Fruit fly (Drosophila melanogaster) whole organism, embryonic: Measurements from ENCODE around the gene Ctr1A.

Source experiments
- B-H1 ChIP-seq: fragments of 200-800 bp; sonication (Bioruptor generic); IDR thresholded peaks from 3 replicates; pipeline ENCODE4 v1.3.6; 2022; ENCODE audit warnings: missing biosample characterization, missing genetic modification characterization
- Bdp1 ChIP-seq: fragments of 200-800 bp; sonication (Bioruptor generic); optimal IDR thresholded peaks from 3 replicates; lab custom pipeline; 2016; ENCODE audit warnings: missing biosample characterization, missing genetic modification characterization
- Blimp-1 ChIP-seq: fragments of 200-800 bp; sonication (Bioruptor generic); optimal IDR thresholded peaks from 3 replicates; lab custom pipeline; 2018; ENCODE audit warnings: missing biosample characterization, missing genetic modification characterization, mild to moderate bottlenecking, moderate library complexity, missing genetic modification reagents
- CG10147 ChIP-seq: fragments of 200-800 bp; sonication (Bioruptor generic); optimal IDR thresholded peaks from 2 replicates; lab custom pipeline; 2019; ENCODE audit warnings: missing biosample characterization, mild to moderate bottlenecking, missing genetic modification characterization, moderate library complexity
- CG10654 ChIP-seq: fragments of 200-800 bp; sonication (Bioruptor generic); optimal IDR thresholded peaks from 2 replicates; lab custom pipeline; 2016; ENCODE audit warnings: missing biosample characterization, missing genetic modification characterization
- CG11695 ChIP-seq: fragments of 200-800 bp; sonication (Bioruptor generic); IDR thresholded peaks from 3 replicates; pipeline ENCODE4 v1.3.6; 2022; ENCODE audit warnings: missing biosample characterization, missing genetic modification characterization
- CG12155 ChIP-seq: fragments of 200-800 bp; sonication (Bioruptor generic); optimal IDR thresholded peaks from 3 replicates; lab custom pipeline; 2016; ENCODE audit warnings: missing biosample characterization, missing genetic modification characterization
- CG12236 ChIP-seq: fragments of 200-800 bp; sonication (Bioruptor generic); optimal IDR thresholded peaks from 2 replicates; lab custom pipeline; 2016; ENCODE audit warnings: missing biosample characterization, missing genetic modification characterization
- CG12299 ChIP-seq: fragments of 200-800 bp; sonication (Bioruptor generic); optimal IDR thresholded peaks from 2 replicates; lab custom pipeline; 2018; ENCODE audit warnings: missing biosample characterization, mild to moderate bottlenecking, missing genetic modification characterization
- CG13296 ChIP-seq: fragments of 200-800 bp; sonication (Bioruptor generic); optimal IDR thresholded peaks from 3 replicates; lab custom pipeline; 2018; ENCODE audit warnings: missing biosample characterization, mild to moderate bottlenecking, missing genetic modification characterization
- CG13624 ChIP-seq: fragments of 200-800 bp; sonication (Bioruptor generic); optimal IDR thresholded peaks from 2 replicates; lab custom pipeline; 2016; ENCODE audit warnings: missing biosample characterization, missing genetic modification characterization
- CG14965 ChIP-seq: fragments of 200-800 bp; sonication (Bioruptor generic); optimal IDR thresholded peaks from 2 replicates; lab custom pipeline; 2016; ENCODE audit warnings: missing biosample characterization, missing genetic modification characterization, borderline replicate concordance
- CG17186 ChIP-seq: fragments of 200-800 bp; sonication (Bioruptor generic); optimal IDR thresholded peaks from 3 replicates; lab custom pipeline; 2017; ENCODE audit warnings: missing biosample characterization, missing genetic modification reagents, missing genetic modification characterization
- CG17359 ChIP-seq: fragments of 200-800 bp; sonication (Bioruptor generic); optimal IDR thresholded peaks from 3 replicates; lab custom pipeline; 2018; ENCODE audit warnings: missing biosample characterization, mild to moderate bottlenecking, missing genetic modification characterization, moderate library complexity
- CG17802 ChIP-seq: fragments of 200-800 bp; sonication (Bioruptor generic); optimal IDR thresholded peaks from 2 replicates; lab custom pipeline; 2018; ENCODE audit warnings: missing biosample characterization, mild to moderate bottlenecking, missing genetic modification characterization, moderate library complexity
- CG18011 ChIP-seq: fragments of 200-800 bp; sonication (Bioruptor generic); optimal IDR thresholded peaks from 2 replicates; lab custom pipeline; 2017; ENCODE audit warnings: missing biosample characterization, missing genetic modification characterization, mild to moderate bottlenecking, moderate library complexity, missing genotype
- CG6854 ChIP-seq: fragments of 200-800 bp; sonication (Bioruptor generic); optimal IDR thresholded peaks from 3 replicates; lab custom pipeline; 2017; ENCODE audit warnings: missing biosample characterization, mild to moderate bottlenecking, missing genetic modification characterization
- CG7786 ChIP-seq: fragments of 200-800 bp; sonication (Bioruptor generic); optimal IDR thresholded peaks from 2 replicates; lab custom pipeline; 2016; ENCODE audit warnings: missing biosample characterization, missing genetic modification characterization
- CG7928 ChIP-seq: fragments of 200-800 bp; sonication (Bioruptor generic); optimal IDR thresholded peaks from 2 replicates; lab custom pipeline; 2017; ENCODE audit warnings: missing biosample characterization, mild to moderate bottlenecking, missing genetic modification characterization
- CG7963 ChIP-seq: fragments of 200-800 bp; sonication (Bioruptor generic); IDR thresholded peaks from 3 replicates; pipeline ENCODE4 v1.3.6; 2022; ENCODE audit warnings: missing biosample characterization, missing genetic modification characterization; ENCODE audit not compliant: partially characterized antibody
- CTCF ChIP-seq: fragments of 200-800 bp; sonication (Bioruptor generic); optimal IDR thresholded peaks from 2 replicates; lab custom pipeline; 2017; ENCODE audit warnings: missing biosample characterization, mild to moderate bottlenecking, missing genetic modification characterization, moderate library complexity
- Chrac-16 ChIP-seq: fragments of 200-800 bp; sonication (Bioruptor generic); optimal IDR thresholded peaks from 3 replicates; lab custom pipeline; 2016; ENCODE audit warnings: missing biosample characterization, missing genetic modification characterization
- D19B ChIP-seq: fragments of 200-800 bp; sonication (Bioruptor generic); optimal IDR thresholded peaks from 2 replicates; lab custom pipeline; 2017; ENCODE audit warnings: missing biosample characterization, mild to moderate bottlenecking, missing genetic modification characterization
- H2.0 ChIP-seq: fragments of 200-800 bp; sonication (Bioruptor generic); IDR thresholded peaks from 2 replicates; pipeline ENCODE4 v1.3.6; 2022; ENCODE audit warnings: missing biosample characterization, missing genetic modification characterization
- HmgZ ChIP-seq: fragments of 200-800 bp; sonication (Bioruptor generic); optimal IDR thresholded peaks from 2 replicates; lab custom pipeline; 2018; ENCODE audit warnings: missing biosample characterization, mild to moderate bottlenecking, missing genetic modification characterization
- Hr51 ChIP-seq, 2 experiments: fragments of 200-800 bp; sonication (Bioruptor generic); optimal IDR thresholded peaks; 2 replicates in 1 of 2; 3 replicates in 1 of 2; lab custom pipeline; 2016 to 2018; ENCODE audit warnings: missing biosample characterization in 2 of 2, missing genetic modification characterization in 2 of 2, mild to moderate bottlenecking in 1 of 2, moderate library complexity in 1 of 2
- Nf-YC ChIP-seq: fragments of 200-800 bp; optimal IDR thresholded peaks from 3 replicates; lab custom pipeline; 2019; ENCODE audit warnings: missing biosample characterization, mild to moderate bottlenecking, missing genetic modification characterization, moderate library complexity
- Six4 ChIP-seq: fragments of 200-800 bp; sonication (Bioruptor generic); optimal IDR thresholded peaks from 2 replicates; lab custom pipeline; 2016; ENCODE audit warnings: missing biosample characterization, missing genetic modification characterization
- TFAM ChIP-seq: fragments of 200-800 bp; sonication (Bioruptor generic); optimal IDR thresholded peaks from 2 replicates; lab custom pipeline; 2017; ENCODE audit warnings: missing biosample characterization, missing genetic modification characterization, inconsistent platforms
- Tbp ChIP-seq: fragments of >200 bp; optimal IDR thresholded peaks from 2 replicates; lab custom pipeline; 2018; ENCODE audit warnings: missing biosample characterization, missing genetic modification characterization
- cg ChIP-seq: fragments of 200-800 bp; sonication (Bioruptor generic); optimal IDR thresholded peaks from 3 replicates; lab custom pipeline; 2019; ENCODE audit warnings: missing biosample characterization, mild to moderate bottlenecking, missing genetic modification characterization, moderate library complexity
- chinmo ChIP-seq: fragments of 200-800 bp; sonication (Bioruptor generic); IDR thresholded peaks from 4 replicates; pipeline ENCODE4 v1.3.6; 2022; ENCODE audit warnings: missing biosample characterization, missing genetic modification characterization; ENCODE audit not compliant: partially characterized antibody
- corto ChIP-seq: fragments of 200-800 bp; sonication (Bioruptor generic); optimal IDR thresholded peaks from 2 replicates; lab custom pipeline; 2016; ENCODE audit warnings: missing biosample characterization, mild to moderate bottlenecking, missing genetic modification characterization, moderate library complexity
- disco-r ChIP-seq: fragments of 200-800 bp; sonication (Bioruptor generic); optimal IDR thresholded peaks from 2 replicates; lab custom pipeline; 2016; ENCODE audit warnings: missing biosample characterization, missing genetic modification characterization
- dysf ChIP-seq: fragments of 200-800 bp; sonication (Bioruptor generic); IDR thresholded peaks from 3 replicates; pipeline ENCODE4 v1.3.6; 2022; ENCODE audit warnings: missing biosample characterization, missing genetic modification characterization
- ems ChIP-seq: fragments of 200-800 bp; sonication (Bioruptor generic); optimal IDR thresholded peaks from 3 replicates; lab custom pipeline; 2016; ENCODE audit warnings: missing biosample characterization, missing genetic modification characterization
- eyg ChIP-seq: fragments of 200-800 bp; sonication (Bioruptor generic); optimal IDR thresholded peaks from 3 replicates; lab custom pipeline; 2016; ENCODE audit warnings: missing biosample characterization, missing genetic modification characterization
- fd3F ChIP-seq: fragments of 200-800 bp; sonication (Bioruptor generic); optimal IDR thresholded peaks from 2 replicates; lab custom pipeline; 2018; ENCODE audit warnings: missing biosample characterization, mild to moderate bottlenecking, missing genetic modification characterization, moderate library complexity
- gcm ChIP-seq: fragments of 200-800 bp; sonication (Bioruptor generic); optimal IDR thresholded peaks from 2 replicates; lab custom pipeline; 2019; ENCODE audit warnings: missing biosample characterization, mild to moderate bottlenecking, missing genetic modification characterization, moderate library complexity
- hb ChIP-seq: fragments of 200-800 bp; sonication (Bioruptor generic); IDR thresholded peaks from 3 replicates; pipeline ENCODE4 v1.3.6; 2022; ENCODE audit warnings: missing biosample characterization, missing genetic modification characterization; ENCODE audit not compliant: partially characterized antibody
- hkb ChIP-seq, 2 experiments: fragments of 200-800 bp in 1 of 2; fragments of >200 bp in 1 of 2; sonication (Bioruptor generic) in 1 of 2; IDR thresholded peaks in 1 of 2; optimal IDR thresholded peaks in 1 of 2; 2 replicates each; pipeline versions ENCODE4 v1.3.6 to Lab custom; 2017 to 2022; ENCODE audit warnings: missing biosample characterization in 1 of 2, missing genetic modification characterization in 1 of 2
- ro ChIP-seq: fragments of 200-800 bp; sonication (Bioruptor generic); IDR thresholded peaks from 2 replicates; pipeline ENCODE4 v1.3.6; 2022; ENCODE audit warnings: missing biosample characterization, missing genetic modification characterization
- stwl ChIP-seq: fragments of 200-800 bp; sonication (Bioruptor generic); optimal IDR thresholded peaks from 3 replicates; lab custom pipeline; 2018; ENCODE audit warnings: missing biosample characterization, mild to moderate bottlenecking, missing genetic modification characterization, moderate library complexity
- tap ChIP-seq: fragments of 200-800 bp; optimal IDR thresholded peaks from 3 replicates; lab custom pipeline; 2019; ENCODE audit warnings: missing biosample characterization, mild to moderate bottlenecking, missing genetic modification characterization, moderate library complexity
- tin ChIP-seq: fragments of 200-800 bp; sonication (Bioruptor generic); optimal IDR thresholded peaks from 3 replicates; lab custom pipeline; 2016; ENCODE audit warnings: missing biosample characterization, missing genetic modification characterization
- ttk ChIP-seq: fragments of 200-800 bp; sonication (Bioruptor generic); IDR thresholded peaks from 2 replicates; pipeline ENCODE4 v2.1.2; 2022; ENCODE audit warnings: missing biosample characterization, missing genetic modification characterization
- unc-4 ChIP-seq: fragments of 200-800 bp; sonication (Bioruptor generic); IDR thresholded peaks from 2 replicates; pipeline ENCODE4 v1.3.6; 2022; ENCODE audit warnings: missing biosample characterization, missing genetic modification characterization; ENCODE audit not compliant: partially characterized antibody
- zen ChIP-seq: fragments of 200-800 bp; sonication (Bioruptor generic); optimal IDR thresholded peaks from 3 replicates; lab custom pipeline; 2018; ENCODE audit warnings: missing biosample characterization, mild to moderate bottlenecking, missing genetic modification characterization, moderate library complexity

Ctr1A gene

dm6 chrX:6654198-6654831 lies 7.1 kb upstream of the Ctr1A start, which contains the start of the genes CG3226 and Cdc7 (continued):
- peak; percentile 72 for TF ChIP-seq Nf-YC (tag; lab: Kevin White, UChicago)
- TF ChIP-seq CG11695 (GFP tag; lab: Robert Waterston, UW), result peak; percentile 65; the same call in 2 of the 3 replicates
- no peak for TF ChIP-seq Tbp (GFP tag; lab: Kevin White, UChicago)
- peak; percentile 47 for TF ChIP-seq tap (tag; lab: Kevin White, UChicago)
- no peak for TF ChIP-seq hkb (optimal IDR thresholded peaks at IDR 0.05; lab: Kevin White, UChicago)
- TF ChIP-seq hkb (GFP tag; IDR thresholded peaks at IDR 0.05; lab: Robert Waterston, UW), result peak; percentile 41; the same call in 1 of the 2 replicates
- peak; percentile 38 for TF ChIP-seq CG17802 (tag; lab: Kevin White, UChicago)
- TF ChIP-seq unc-4 (GFP tag; lab: Robert Waterston, UW), result peak; percentile 66
- peak; percentile 74 for TF ChIP-seq gcm
- TF ChIP-seq zen (tag; lab: Kevin White, UChicago), result peak; percentile 23
- peak; percentile 33; the same call in 1 of the 3 replicates for TF ChIP-seq B-H1 (GFP tag; lab: Robert Waterston, UW)
- TF ChIP-seq ro (GFP tag; lab: Robert Waterston, UW), result no peak
- TF ChIP-seq Six4, result peak; percentile 29
- TF ChIP-seq CG13624 (GFP tag; lab: Kevin White, UChicago), result peak; percentile 48
- peak; percentile 27 for TF ChIP-seq CG12155 (GFP tag; lab: Kevin White, UChicago)
- peak; percentile 31 for TF ChIP-seq tin (GFP tag; lab: Kevin White, UChicago)
- TF ChIP-seq CG14965 (GFP tag; lab: Kevin White, UChicago), result no peak
- TF ChIP-seq CG13296 (GFP tag; lab: Kevin White, UChicago), result peak; percentile 87
- peak; percentile 53 for TF ChIP-seq stwl (tag; lab: Kevin White, UChicago)
- peak; percentile 36 for TF ChIP-seq CG10654 (GFP tag; lab: Kevin White, UChicago)
- TF ChIP-seq Blimp-1 (GFP tag; lab: Kevin White, UChicago), result peak; percentile 19
- no peak for TF ChIP-seq corto (GFP tag; lab: Kevin White, UChicago)
- TF ChIP-seq CG7928, result peak; percentile 43
- peak; percentile 28; the same call in 1 of the 2 replicates for TF ChIP-seq H2.0 (GFP tag; lab: Robert Waterston, UW)
- peak; percentile 10 for TF ChIP-seq TFAM (GFP tag; lab: Kevin White, UChicago)
- peak; percentile 19 for TF ChIP-seq ems
- peak; percentile 61 for TF ChIP-seq D19B (GFP tag; lab: Kevin White, UChicago)
- peak; percentile 57 to 70 for TF ChIP-seq Hr51 (GFP tag; optimal IDR thresholded peaks at IDR 0.05; lab: Kevin White, UChicago)
- peak; percentile 2 for TF ChIP-seq CG7786 (GFP tag; lab: Kevin White, UChicago)
- 0 out of 2 replicates have a peak, but pooled peaks have one; percentile 49 for TF ChIP-seq ttk
- peak; percentile 65 for TF ChIP-seq CG10147 (GFP tag; lab: Kevin White, UChicago)
- peak; percentile 48 for TF ChIP-seq CTCF (GFP tag; lab: Kevin White, UChicago)
- peak; percentile 70 for TF ChIP-seq CG12299
- TF ChIP-seq cg, result no peak
- TF ChIP-seq CG7963, result no peak
- peak; percentile 75 for TF ChIP-seq CG6854 (GFP tag; lab: Kevin White, UChicago)
- TF ChIP-seq dysf (GFP tag; lab: Robert Waterston, UW), result peak; percentile 51; the same call in 1 of the 3 replicates
- peak; percentile 58; the same call in 1 of the 3 replicates for TF ChIP-seq hb (GFP tag; lab: Robert Waterston, UW)
- peak; percentile 25 for TF ChIP-seq CG12236 (GFP tag; lab: Kevin White, UChicago)
- TF ChIP-seq chinmo, result 0 out of 4 replicates have a peak, but pooled peaks have one; percentile 11
- peak; percentile 17 for TF ChIP-seq eyg (GFP tag; lab: Kevin White, UChicago)
- TF ChIP-seq CG17359, result peak; percentile 44
- peak; percentile 10 for TF ChIP-seq disco-r (GFP tag; lab: Kevin White, UChicago)
- TF ChIP-seq fd3F, result peak; percentile 57
- TF ChIP-seq CG18011, result peak; percentile 54
- TF ChIP-seq Bdp1 (GFP tag; lab: Kevin White, UChicago), result peak; percentile 48
- peak; percentile 38 for TF ChIP-seq Chrac-16 (GFP tag; lab: Kevin White, UChicago)
- peak; percentile 56 for TF ChIP-seq HmgZ (tag; lab: Kevin White, UChicago)
- peak; percentile 65 for TF ChIP-seq CG17186
